Fruit fly (Drosophila melanogaster): ENCODE measurements around the gene CG3618.

Gene CG3618

DNA sequence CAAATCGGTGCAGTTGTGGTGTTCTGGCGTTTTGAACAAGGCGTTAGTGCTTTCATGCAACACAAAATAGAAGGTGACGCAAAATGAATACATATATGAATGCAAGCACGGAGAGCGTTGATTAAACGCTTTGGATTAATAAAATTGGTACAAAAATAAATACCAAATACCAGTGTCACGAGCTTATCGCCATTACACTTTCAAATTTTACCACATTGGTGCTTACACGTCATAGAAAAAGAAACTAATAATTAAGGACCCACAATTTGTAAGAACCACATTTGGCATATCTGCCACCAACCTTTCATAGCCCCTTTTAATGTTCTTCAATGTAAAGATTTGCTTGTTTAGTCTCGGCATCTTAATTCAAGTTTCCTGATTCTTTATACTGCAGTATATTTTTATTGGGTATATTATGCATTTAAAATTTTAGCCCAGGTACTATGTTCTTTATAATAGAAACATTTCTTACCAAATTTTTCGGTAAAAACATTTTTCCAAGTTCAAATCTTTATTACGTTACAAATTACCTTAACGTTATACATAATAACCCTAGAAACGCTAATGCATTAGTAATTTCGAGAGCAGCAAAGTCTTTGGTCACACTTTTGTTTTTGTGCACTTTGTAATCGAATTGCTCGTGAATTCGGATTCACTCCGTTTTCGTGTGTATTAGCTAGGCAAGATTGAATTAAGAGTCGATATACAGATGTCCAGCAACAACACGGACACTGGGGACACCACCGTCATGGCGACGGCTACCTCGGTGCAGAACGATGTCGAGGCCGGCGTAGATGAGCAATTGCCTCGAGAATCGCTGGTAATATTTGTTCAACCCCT, 37.4 kb downstream of the CG3618 start, which contains the start of the genes Pex16 and Pex14 (continued):
- TF ChIP-seq gcm2 (GFP tag; optimal IDR thresholded peaks at IDR 0.05) (peak; percentile 27), jigr1 (GFP tag; IDR thresholded peaks at IDR 0.05) (no peak), CG4404 (GFP tag; IDR thresholded peaks at IDR 0.05) (peak; percentile 72), slbo (GFP tag; IDR thresholded peaks at IDR 0.05) (peak; percentile 88), sc (optimal IDR thresholded peaks at IDR 0.05) (no peak), sc (GFP tag; optimal IDR thresholded peaks at IDR 0.05) (no peak), Hmr (GFP tag; optimal IDR thresholded peaks at IDR 0.05) (no peak), chn (GFP tag; optimal IDR thresholded peaks at IDR 0.05) (peak; percentile 73), Ravus (GFP tag; IDR thresholded peaks at IDR 0.05) (no peak; the same call in 1 of the 2 replicates), CG9215 (GFP tag; IDR thresholded peaks at IDR 0.05) (peak; percentile 82), ssp (GFP tag; IDR thresholded peaks at IDR 0.05) (peak; percentile 63), tll (GFP tag; optimal IDR thresholded peaks at IDR 0.05) (peak in 1 of 2 experiments; percentile 77), yki (optimal IDR thresholded peaks at IDR 0.05) (no peak), Gsc (GFP tag; IDR thresholded peaks at IDR 0.05) (peak; percentile 43; the same call in 1 of the 2 replicates), CG9932 (GFP tag; IDR thresholded peaks at IDR 0.05) (peak; percentile 85), Ada2b (GFP tag; IDR thresholded peaks at IDR 0.05) (peak; percentile 72), CG10543 (GFP tag; optimal IDR thresholded peaks at IDR 0.05) (peak; percentile 65), CG13287 (GFP tag; IDR thresholded peaks at IDR 0.05; ENCODE audit: partially characterized antibody) (no peak), CG8089 (GFP tag; optimal IDR thresholded peaks at IDR 0.05) (peak; percentile 81), al (GFP tag; IDR thresholded peaks at IDR 0.05) (peak; percentile 40; the same call in 1 of the 2 replicates), CG2712 (tag; optimal IDR thresholded peaks at IDR 0.05) (peak; percentile 68), CG7372 (GFP tag; IDR thresholded peaks at IDR 0.05) (peak; percentile 81), Hmx (GFP tag; optimal IDR thresholded peaks at IDR 0.05) (no peak), Atf3 (GFP tag; optimal IDR thresholded peaks at IDR 0.05) (peak; percentile 75), crp (GFP tag; optimal IDR thresholded peaks at IDR 0.05) (peak in 1 of 2 experiments; percentile 27), CG13624 (GFP tag; optimal IDR thresholded peaks at IDR 0.05) (peak; percentile 78), CG31441 (GFP tag; IDR thresholded peaks at IDR 0.05) (no peak; the same call in 1 of the 2 replicates), tx (GFP tag; optimal IDR thresholded peaks at IDR 0.05) (peak; percentile 73), hb (GFP tag; IDR thresholded peaks at IDR 0.05; ENCODE audit: partially characterized antibody) (no peak), CG5245 (GFP tag; optimal IDR thresholded peaks at IDR 0.05) (peak; percentile 47), HLH54F (GFP tag; optimal IDR thresholded peaks at IDR 0.05) (peak; percentile 77), CG10431 (GFP tag; optimal IDR thresholded peaks at IDR 0.05) (no peak), lilli (GFP tag; optimal IDR thresholded peaks at IDR 0.05) (peak; percentile 85), jing (GFP tag; optimal IDR thresholded peaks at IDR 0.05) (no peak), CG2120 (GFP tag; optimal IDR thresholded peaks at IDR 0.05) (peak; percentile 85), CG12236 (GFP tag; optimal IDR thresholded peaks at IDR 0.05) (peak; percentile 35), ham (GFP tag; IDR thresholded peaks at IDR 0.05) (no peak), Hr78 (GFP tag; optimal IDR thresholded peaks at IDR 0.05) (no peak), Poxn (GFP tag; IDR thresholded peaks at IDR 0.05) (peak; percentile 48; the same call in 1 of the 2 replicates), CG3995 (GFP tag; optimal IDR thresholded peaks at IDR 0.05) (peak; percentile 42), Mad (GFP tag; optimal IDR thresholded peaks at IDR 0.05) (peak; percentile 58), Gug (GFP tag; IDR thresholded peaks at IDR 0.05) (peak; percentile 82), HLH4C (GFP tag; IDR thresholded peaks at IDR 0.05; ENCODE audit: partially characterized antibody) (no peak), pros (GFP tag; optimal IDR thresholded peaks at IDR 0.05) (no peak), CG30020 (tag; optimal IDR thresholded peaks at IDR 0.05) (peak; percentile 44), trem (tag; optimal IDR thresholded peaks at IDR 0.05) (peak; percentile 15), Atf-2 (GFP tag; optimal IDR thresholded peaks at IDR 0.05) (peak; percentile 72), CG6689 (GFP tag; IDR thresholded peaks at IDR 0.05) (peak; percentile 99), CG10147 (GFP tag; optimal IDR thresholded peaks at IDR 0.05) (no peak), bab2 (GFP tag; optimal IDR thresholded peaks at IDR 0.05) (peak; percentile 82)

All from whole organism, embryonic.